Worm (Caenorhabditis elegans) whole organism, L4/young adult: ENCODE results near the gene Y51A2B.16.

Source experiments
- W03F9.2 ChIP-seq: fragments of 150-350 bp; optimal IDR thresholded peaks from 2 replicates; lab custom pipeline; 2014; ENCODE audit warnings: missing biosample characterization, missing genetic modification characterization
- dao-5 ChIP-seq: sonication (generic microtip); optimal IDR thresholded peaks from 2 replicates; lab custom pipeline; 2016; ENCODE audit warnings: missing genotype, missing genetic modification characterization, moderate library complexity, missing compliant biosample characterization
- him-1 ChIP-seq: sonication (generic microtip); optimal IDR thresholded peaks from 2 replicates; lab custom pipeline; 2016; ENCODE audit warnings: missing genotype, missing genetic modification reagents, missing genetic modification characterization, missing compliant biosample characterization

Y51A2B.16 gene

DNA sequence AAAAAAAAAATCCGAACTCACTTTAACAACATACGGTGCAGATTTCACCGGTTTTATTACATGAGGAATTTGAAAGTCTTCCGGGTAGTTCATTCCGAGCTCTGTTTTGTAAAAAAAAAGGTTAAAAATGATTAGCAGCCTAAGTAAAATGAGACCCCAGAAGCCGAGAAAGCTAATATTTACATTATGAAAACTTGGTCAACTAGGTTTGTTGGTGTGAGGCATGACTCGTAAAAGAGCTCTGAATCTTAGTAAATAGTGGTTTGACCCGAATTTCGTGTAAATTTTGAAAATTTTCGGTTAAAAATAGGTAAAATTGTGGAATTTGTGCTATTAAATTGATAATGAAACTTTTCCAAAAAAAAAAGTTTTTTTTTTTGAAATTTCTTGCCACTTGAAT, 35.3 kb downstream of the Y51A2B.16 start, which contains the start of gene C08E8.1:
TSS of gene C08E8.1 (minus strand) at position 101 of the 400 bp plus-strand sequence.
- TF ChIP-seq dao-5 (tag; lab: Kevin White, UChicago) (no peak), him-1 (tag; lab: Kevin White, UChicago) (no peak), W03F9.2 (no peak)

DNA sequence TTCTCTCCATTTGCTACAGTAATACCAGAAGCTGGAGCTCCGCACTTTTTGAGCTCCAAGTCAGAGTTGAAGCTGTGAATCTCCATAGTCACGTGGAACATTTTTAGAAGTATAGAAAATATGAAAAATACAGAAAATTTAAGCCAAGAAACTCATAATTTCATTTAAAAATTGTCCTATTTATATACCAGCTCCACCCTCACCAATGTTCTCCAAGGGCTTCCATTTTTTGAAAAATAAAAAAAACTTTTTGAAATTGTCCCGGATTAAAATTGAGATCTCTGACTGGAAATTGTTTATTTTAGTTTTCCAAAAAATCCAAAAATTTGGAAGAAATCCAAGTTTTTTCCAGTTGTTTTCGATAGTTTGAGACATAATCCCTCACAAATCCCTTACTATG, 37.8 kb downstream of the Y51A2B.16 start, which contains the start of gene C08E8.5:
TSS of gene C08E8.5 (minus strand) at position 101 of the 400 bp plus-strand sequence.
- no peak for TF ChIP-seq him-1 (tag; lab: Kevin White, UChicago)
- no peak for TF ChIP-seq dao-5 (tag; lab: Kevin White, UChicago)
- no peak for TF ChIP-seq W03F9.2

DNA sequence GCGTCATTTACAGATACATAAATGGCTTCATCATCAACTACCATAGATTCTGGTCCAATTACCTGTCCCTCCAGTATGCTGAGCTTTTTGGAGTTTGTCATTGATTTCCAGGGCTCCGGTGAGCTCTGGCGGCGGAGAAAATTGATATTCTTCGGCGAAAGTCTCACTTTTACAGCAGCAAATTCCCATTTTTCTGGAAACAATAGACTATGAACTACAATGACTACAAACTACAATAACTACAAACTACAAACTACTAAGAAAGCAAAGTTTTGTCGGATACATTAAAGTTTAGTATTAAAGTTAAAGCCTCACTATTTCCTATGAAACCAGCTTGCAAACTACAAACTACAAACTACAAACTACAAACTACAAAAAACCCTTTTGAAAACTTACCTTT, 42.0 kb downstream of the Y51A2B.16 start, which contains the start of gene C08E8.2:
TSS of gene C08E8.2 (minus strand) at position 101 of the 400 bp plus-strand sequence.
- no peak for TF ChIP-seq W03F9.2
- TF ChIP-seq dao-5 (tag; lab: Kevin White, UChicago): no peak
- TF ChIP-seq him-1 (tag; lab: Kevin White, UChicago): no peak

DNA sequence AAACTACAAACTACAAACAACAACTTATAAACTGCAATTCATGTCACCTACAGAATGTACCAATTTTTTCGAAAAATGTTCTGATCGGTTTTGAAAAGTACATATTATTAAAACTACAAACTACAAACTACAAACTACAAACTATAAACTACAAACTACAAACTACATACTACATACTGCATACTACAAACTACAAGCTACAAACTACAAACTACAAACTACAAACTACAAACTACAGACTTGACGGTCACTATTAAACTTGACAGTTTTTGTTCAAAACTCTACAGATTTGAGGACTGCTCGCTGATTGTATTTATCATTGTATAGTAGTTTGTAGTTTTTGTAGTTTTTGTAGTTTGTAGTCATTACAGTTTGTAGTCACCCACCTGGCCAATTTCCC, 43.4 kb downstream of the Y51A2B.16 start:
- TF ChIP-seq dao-5 (tag; lab: Kevin White, UChicago): no peak

DNA sequence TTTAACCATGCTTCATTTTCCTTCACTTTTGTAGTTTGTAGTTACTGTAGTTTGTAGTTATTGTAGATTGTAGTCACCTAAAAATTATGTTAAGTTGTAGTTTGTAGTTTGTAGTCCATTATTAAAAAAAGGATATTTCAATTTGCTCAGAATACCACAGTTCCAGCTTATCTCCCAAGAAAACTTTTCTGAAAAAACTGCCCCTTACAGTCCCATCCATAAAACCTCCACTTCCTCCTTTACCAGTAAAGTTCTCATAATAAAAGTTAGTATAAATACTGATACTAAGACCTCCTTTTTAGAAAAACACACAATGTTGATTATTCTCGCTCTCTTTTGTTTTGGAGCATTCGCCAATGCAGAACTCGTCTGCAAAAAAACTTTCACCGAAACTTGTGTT, 47.0 kb downstream of the Y51A2B.16 start, which contains the start of gene C08E8.11:
TSS of gene C08E8.11 (plus strand) at position 301 of the 400 bp plus-strand sequence.
- TF ChIP-seq dao-5 (tag; lab: Kevin White, UChicago): no peak
- TF ChIP-seq him-1 (tag; lab: Kevin White, UChicago): no peak
- no peak for TF ChIP-seq W03F9.2

DNA sequence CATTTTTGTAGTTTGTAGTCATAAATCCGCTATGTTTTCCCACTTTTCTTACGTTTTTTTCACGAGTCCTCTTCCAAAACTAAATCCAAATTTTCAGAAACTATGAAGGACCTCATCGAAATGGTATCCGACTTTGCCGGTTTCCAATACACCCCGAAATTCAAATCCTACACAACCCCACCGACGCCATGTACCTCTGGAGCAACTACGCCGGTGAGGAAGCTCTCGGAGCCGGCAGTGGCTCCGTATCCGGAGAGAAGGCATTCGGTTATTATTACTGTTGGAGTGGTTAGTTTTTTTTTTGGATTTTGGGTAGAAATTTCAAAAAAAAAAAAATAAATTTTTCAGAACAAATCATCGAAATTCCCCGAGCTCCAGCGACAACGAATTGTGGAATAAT, 47.7 kb downstream of the Y51A2B.16 start, which contains the start of gene C08E8.3:
TSS of gene C08E8.3 (plus strand) at position 84 of the 400 bp plus-strand sequence.
- no peak for TF ChIP-seq dao-5 (tag; lab: Kevin White, UChicago)
- no peak for TF ChIP-seq him-1 (tag; lab: Kevin White, UChicago)
